Worm (Caenorhabditis elegans) whole organism, L3 larva: ENCODE data around the gene dpf-4.

Experiments
- ZK546.5 ChIP-seq: sonication (generic microtip); optimal IDR thresholded peaks from 2 replicates; lab custom pipeline; 2017; ENCODE audit warnings: missing biosample characterization, missing genetic modification characterization
- ama-1 ChIP-seq: fragments of 150-350 bp; optimal IDR thresholded peaks from 2 replicates; lab custom pipeline; 2018
- ceh-82 ChIP-seq: fragments of 150-350 bp; optimal IDR thresholded peaks from 2 replicates; lab custom pipeline; 2014; ENCODE audit warnings: missing biosample characterization, missing genetic modification characterization
- egl-27 ChIP-seq: sonication (generic microtip); optimal IDR thresholded peaks from 4 replicates; lab custom pipeline; 2017; ENCODE audit warnings: missing biosample characterization, missing genetic modification reagents, missing genetic modification characterization
- mdl-1 ChIP-seq: fragments of 150-350 bp; optimal IDR thresholded peaks from 2 replicates; lab custom pipeline; 2014; ENCODE audit warnings: missing biosample characterization, missing genetic modification characterization
- nhr-11 ChIP-seq: fragments of 150-350 bp; optimal IDR thresholded peaks from 2 replicates; lab custom pipeline; 2014; ENCODE audit warnings: missing biosample characterization, missing genetic modification characterization
- nhr-76 ChIP-seq: fragments of 150-350 bp; sonication (generic microtip); optimal IDR thresholded peaks from 5 replicates; lab custom pipeline; 2014; ENCODE audit warnings: missing biosample characterization, missing genetic modification characterization
- snpc-4 ChIP-seq: fragments of 150-350 bp; optimal IDR thresholded peaks from 2 replicates; lab custom pipeline; 2014; ENCODE audit warnings: missing biosample characterization, missing genetic modification characterization

DNA sequence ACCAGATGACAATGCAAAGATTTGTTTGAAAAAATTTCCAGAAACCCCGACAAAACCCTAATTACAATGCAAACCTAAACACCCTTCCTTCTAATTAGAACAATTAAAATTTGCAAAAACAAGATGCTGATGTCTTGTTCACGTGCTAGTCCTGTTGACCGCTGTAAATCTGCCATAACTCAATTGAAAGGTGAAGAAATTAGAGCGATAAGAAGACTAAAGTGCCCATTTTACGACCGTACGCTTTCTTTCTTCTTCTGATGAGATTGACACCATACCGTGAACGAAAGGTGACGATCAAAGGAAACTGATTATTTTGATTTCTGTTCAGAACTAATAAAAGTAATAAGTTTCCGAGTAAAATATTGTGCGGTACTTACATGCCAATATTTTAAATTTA, 45.6 kb upstream of the dpf-4 start:
- TF ChIP-seq ZK546.5 (no peak), nhr-76 (tag; lab: Kevin White, UChicago) (no peak), mdl-1 (tag; lab: Kevin White, UChicago) (no peak), ceh-82 (no peak), ama-1 (no peak), egl-27 (tag; lab: Kevin White, UChicago) (no peak), nhr-11 (tag; lab: Kevin White, UChicago) (no peak), snpc-4 (no peak)
